Fruit fly (Drosophila melanogaster) whole organism, adult: Measurements from ENCODE around the gene amd.

Experiments used
- CG11617 ChIP-seq: fragments of 200-800 bp; sonication (Bioruptor generic); optimal IDR thresholded peaks from 2 replicates; lab custom pipeline; 2017; ENCODE audit warnings: mild to moderate bottlenecking, missing biosample characterization, missing genetic modification reagents, missing genetic modification characterization
- CG12768 ChIP-seq: fragments of 200-800 bp; sonication (Bioruptor generic); optimal IDR thresholded peaks from 2 replicates; lab custom pipeline; 2017; ENCODE audit warnings: missing biosample characterization, missing genetic modification characterization, mild to moderate bottlenecking, moderate library complexity, missing genetic modification reagents
- CG14711 ChIP-seq: fragments of 200-800 bp; sonication (Bioruptor generic); optimal IDR thresholded peaks from 2 replicates; lab custom pipeline; 2018; ENCODE audit warnings: missing biosample characterization, mild to moderate bottlenecking, missing genetic modification characterization, moderate library complexity
- CG1620 ChIP-seq: fragments of 200-800 bp; sonication (Bioruptor generic); optimal IDR thresholded peaks from 2 replicates; lab custom pipeline; 2016; ENCODE audit warnings: missing biosample characterization, missing genetic modification characterization
- CG33017 ChIP-seq: fragments of 200-800 bp; sonication (Bioruptor generic); optimal IDR thresholded peaks from 2 replicates; lab custom pipeline; 2018; ENCODE audit warnings: missing biosample characterization, mild to moderate bottlenecking, missing genetic modification characterization, moderate library complexity
- CG5204 ChIP-seq: fragments of 200-800 bp; sonication (Bioruptor generic); optimal IDR thresholded peaks from 2 replicates; lab custom pipeline; 2016; ENCODE audit warnings: missing biosample characterization, missing genetic modification characterization
- CG7045 ChIP-seq: fragments of 200-800 bp; sonication (Bioruptor generic); optimal IDR thresholded peaks from 2 replicates; lab custom pipeline; 2017; ENCODE audit warnings: missing biosample characterization, mild to moderate bottlenecking, missing genetic modification characterization
- CG7101 ChIP-seq: fragments of 200-800 bp; sonication (Bioruptor generic); optimal IDR thresholded peaks from 2 replicates; lab custom pipeline; 2018; ENCODE audit warnings: missing biosample characterization, mild to moderate bottlenecking, missing genetic modification characterization, moderate library complexity
- Clk ChIP-seq: fragments of 200-800 bp; sonication (Bioruptor generic); optimal IDR thresholded peaks from 2 replicates; lab custom pipeline; 2017; ENCODE audit warnings: missing biosample characterization, missing genetic modification characterization
- Crg-1 ChIP-seq: fragments of 200-800 bp; sonication (Bioruptor generic); optimal IDR thresholded peaks from 2 replicates; lab custom pipeline; 2016; ENCODE audit warnings: missing biosample characterization, missing genetic modification characterization
- Hr96 ChIP-seq: fragments of 200-800 bp; sonication (Bioruptor generic); optimal IDR thresholded peaks from 2 replicates; lab custom pipeline; 2016; ENCODE audit warnings: missing biosample characterization, missing genetic modification characterization
- Mnt ChIP-seq: fragments of 200-800 bp; sonication (Bioruptor generic); optimal IDR thresholded peaks from 2 replicates; lab custom pipeline; 2016; ENCODE audit warnings: missing biosample characterization, mild to moderate bottlenecking, missing genetic modification characterization
- bab1 ChIP-seq: fragments of 200-800 bp; sonication (Bioruptor generic); optimal IDR thresholded peaks from 3 replicates; lab custom pipeline; 2019; ENCODE audit warnings: missing biosample characterization, mild to moderate bottlenecking, missing genetic modification characterization, moderate library complexity
- cic ChIP-seq: fragments of 200-800 bp; sonication (Bioruptor generic); optimal IDR thresholded peaks from 2 replicates; lab custom pipeline; 2017; ENCODE audit warnings: missing biosample characterization, mild to moderate bottlenecking, missing genetic modification characterization, moderate library complexity
- cnc ChIP-seq, 2 experiments: fragments of >200 bp; optimal IDR thresholded peaks; 2 replicates each; lab custom pipeline; 2017
- kay ChIP-seq: fragments of 200-800 bp; sonication (Bioruptor generic); peaks from one replicate; lab custom pipeline; 2016; ENCODE audit warnings: missing biosample characterization, missing genetic modification characterization, borderline replicate concordance
- ovo ChIP-seq: fragments of 200-800 bp; sonication (Bioruptor generic); optimal IDR thresholded peaks from 2 replicates; lab custom pipeline; 2016; ENCODE audit warnings: missing biosample characterization, missing genetic modification characterization
- pad ChIP-seq: fragments of 200-800 bp; sonication (Bioruptor generic); optimal IDR thresholded peaks from 3 replicates; lab custom pipeline; 2017; ENCODE audit warnings: missing biosample characterization, missing genetic modification characterization, mild to moderate bottlenecking, moderate library complexity, missing genetic modification reagents
- tj ChIP-seq: fragments of 200-800 bp; sonication (Bioruptor generic); optimal IDR thresholded peaks from 3 replicates; lab custom pipeline; 2017; ENCODE audit warnings: missing biosample characterization, mild to moderate bottlenecking, missing genetic modification characterization, moderate library complexity
- toe ChIP-seq: fragments of 200-800 bp; sonication (Bioruptor generic); optimal IDR thresholded peaks from 2 replicates; lab custom pipeline; 2016; ENCODE audit warnings: missing biosample characterization, missing genetic modification characterization

Gene amd

DNA sequence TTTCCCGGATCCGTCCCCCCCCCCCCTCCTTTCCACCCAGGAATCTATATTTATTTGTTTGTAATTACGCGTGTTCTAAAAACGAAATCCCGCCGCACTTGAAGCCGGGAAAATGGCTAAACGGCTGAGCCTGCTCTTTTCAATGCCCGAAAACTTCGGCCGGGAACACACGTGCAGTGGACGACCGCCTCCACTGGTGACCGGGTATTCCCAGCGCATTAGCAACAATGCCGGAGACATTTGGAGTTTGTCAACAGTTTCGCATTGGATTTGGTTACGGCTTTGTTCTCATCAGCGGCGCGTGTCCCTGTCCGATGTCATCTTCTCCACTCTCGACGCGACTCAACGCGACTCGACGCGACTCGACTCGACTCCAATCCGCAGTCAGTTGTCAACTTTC lies 5.6 kb upstream of the amd start:
- TF ChIP-seq CG11617 (GFP tag; lab: Kevin White, UChicago) = no peak
- no peak for TF ChIP-seq kay
- no peak for TF ChIP-seq Clk (GFP tag; lab: Kevin White, UChicago)
- no peak for TF ChIP-seq toe

DNA sequence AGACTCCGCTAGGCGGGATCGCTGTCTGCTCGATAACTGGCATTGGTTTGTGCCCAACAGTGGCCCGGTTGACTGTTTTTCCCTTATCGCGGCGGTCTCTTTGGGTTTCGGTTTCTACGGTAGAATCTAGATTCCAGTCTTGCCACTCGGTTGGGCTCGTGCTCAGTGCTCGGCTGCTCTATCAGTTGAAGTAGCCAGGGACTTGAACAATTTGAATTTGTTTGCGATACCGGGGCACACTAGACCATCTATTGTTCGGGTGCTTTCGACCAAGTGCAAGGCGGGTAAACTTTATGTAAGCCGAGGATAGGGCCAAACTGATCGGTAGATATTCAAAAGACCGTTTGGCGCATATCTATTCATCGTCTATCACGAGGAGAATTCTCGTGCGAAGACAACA lies 3.7 kb upstream of the amd start:
- no peak for TF ChIP-seq Crg-1 (GFP tag; lab: Kevin White, UChicago)
- no peak for TF ChIP-seq bab1 (GFP tag; lab: Kevin White, UChicago)
- no peak for TF ChIP-seq CG11617 (GFP tag; lab: Kevin White, UChicago)
- no peak for TF ChIP-seq Mnt (GFP tag; lab: Kevin White, UChicago)
- TF ChIP-seq Hr96 (GFP tag; lab: Kevin White, UChicago) = no peak
- TF ChIP-seq pad (GFP tag; lab: Kevin White, UChicago) = no peak
- TF ChIP-seq toe = no peak
- no peak for TF ChIP-seq CG5204 (GFP tag; lab: Kevin White, UChicago)
- no peak for TF ChIP-seq cic
- no peak for TF ChIP-seq CG14711 (tag; lab: Kevin White, UChicago)
- no peak for TF ChIP-seq CG1620
- TF ChIP-seq CG7045 (GFP tag; lab: Kevin White, UChicago) = no peak
- TF ChIP-seq cnc (optimal IDR thresholded peaks at IDR 0.05; lab: Kevin White, UChicago) = no peak
- no peak for TF ChIP-seq CG12768
- TF ChIP-seq CG7101 (tag; lab: Kevin White, UChicago) = no peak
- TF ChIP-seq Clk (GFP tag; lab: Kevin White, UChicago) = no peak

DNA sequence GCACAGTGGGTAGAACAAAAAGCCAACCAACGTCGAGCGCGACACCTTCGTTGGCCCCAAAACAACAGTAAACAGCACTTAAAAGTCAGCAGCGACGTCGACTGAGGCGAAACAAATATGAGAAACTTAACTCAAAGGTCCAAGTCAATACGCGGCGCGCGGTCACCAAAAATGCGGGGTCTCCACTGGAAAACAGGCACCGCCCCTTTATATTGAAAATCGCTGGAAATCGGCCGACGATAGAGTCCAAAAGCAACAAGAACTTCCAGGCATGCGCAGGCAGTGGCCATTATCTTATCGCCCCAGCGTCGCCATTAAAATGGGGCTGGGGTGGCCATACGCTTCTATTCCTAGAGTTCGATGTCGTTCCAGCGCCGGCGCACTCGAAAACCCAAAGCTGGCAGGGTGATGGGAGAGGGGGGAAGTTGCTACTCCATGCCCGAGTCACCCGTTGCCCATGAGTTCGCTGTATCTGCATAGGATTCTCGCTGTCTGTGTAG lies 1.5 kb upstream of the amd start, which contains the start of gene Lim3:
Gene Lim3 (minus strand): TSS at position 51 of the 500 bp plus-strand sequence.
- TF ChIP-seq pad (GFP tag; lab: Kevin White, UChicago) (peak; percentile 46), Crg-1 (GFP tag; lab: Kevin White, UChicago) (no peak)

DNA sequence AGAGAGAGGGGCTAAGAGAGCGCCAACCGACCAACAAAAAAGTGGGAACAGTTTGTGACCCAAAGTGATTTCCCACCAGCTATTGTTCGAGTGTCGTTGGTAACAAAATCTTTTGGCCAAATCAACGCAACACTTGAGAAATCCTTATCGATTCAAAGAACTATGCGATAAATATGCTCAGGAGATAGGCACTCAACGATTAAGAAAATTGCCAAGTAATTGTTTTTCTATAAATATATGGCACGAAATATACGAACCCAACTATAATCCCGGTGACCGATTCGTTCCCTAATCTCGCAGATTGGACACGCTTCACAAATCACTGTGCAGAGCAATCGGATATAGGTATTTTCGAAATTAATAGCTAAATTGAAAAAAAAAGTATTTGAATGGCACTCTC lies 1.2 kb downstream of the amd start:
- TF ChIP-seq CG7045 (GFP tag; lab: Kevin White, UChicago) (no peak), cnc (optimal IDR thresholded peaks at IDR 0.05; lab: Kevin White, UChicago) (no peak), CG14711 (tag; lab: Kevin White, UChicago) (no peak), CG11617 (GFP tag; lab: Kevin White, UChicago) (no peak), Hr96 (GFP tag; lab: Kevin White, UChicago) (no peak), cic (no peak), Mnt (GFP tag; lab: Kevin White, UChicago) (no peak), CG7101 (tag; lab: Kevin White, UChicago) (no peak), kay (no peak), toe (no peak), CG33017 (tag; lab: Kevin White, UChicago) (no peak), Crg-1 (GFP tag; lab: Kevin White, UChicago) (no peak), CG1620 (no peak), bab1 (GFP tag; lab: Kevin White, UChicago) (no peak)

DNA sequence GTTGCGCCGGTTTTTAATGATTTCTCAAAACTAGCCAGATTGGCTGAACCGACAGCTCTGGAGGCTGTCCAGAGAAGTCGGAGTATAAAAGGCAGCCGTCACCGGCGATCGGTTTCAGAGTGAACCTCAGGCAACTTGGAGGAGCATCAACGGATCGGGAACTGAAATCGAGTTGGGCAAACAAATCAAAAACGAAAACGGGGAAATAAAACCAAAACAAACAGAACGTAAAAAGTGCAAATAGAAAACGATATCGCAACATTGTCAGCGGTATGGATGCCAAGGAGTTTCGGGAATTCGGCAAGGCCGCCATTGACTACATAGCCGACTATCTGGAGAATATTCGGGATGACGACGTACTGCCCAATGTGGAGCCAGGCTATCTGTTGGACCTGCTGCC lies 1.8 kb downstream of the amd start:
- TF ChIP-seq bab1 (GFP tag; lab: Kevin White, UChicago) (no peak), CG5204 (GFP tag; lab: Kevin White, UChicago) (no peak), CG11617 (GFP tag; lab: Kevin White, UChicago) (no peak), cic (no peak), CG7045 (GFP tag; lab: Kevin White, UChicago) (no peak), cnc (optimal IDR thresholded peaks at IDR 0.05; lab: Kevin White, UChicago) (no peak), kay (no peak), CG1620 (no peak), CG7101 (tag; lab: Kevin White, UChicago) (no peak), CG33017 (tag; lab: Kevin White, UChicago) (no peak), Clk (GFP tag; lab: Kevin White, UChicago) (no peak), CG14711 (tag; lab: Kevin White, UChicago) (no peak), Crg-1 (GFP tag; lab: Kevin White, UChicago) (no peak), CG12768 (no peak), ovo (GFP tag; lab: Kevin White, UChicago) (no peak)

DNA sequence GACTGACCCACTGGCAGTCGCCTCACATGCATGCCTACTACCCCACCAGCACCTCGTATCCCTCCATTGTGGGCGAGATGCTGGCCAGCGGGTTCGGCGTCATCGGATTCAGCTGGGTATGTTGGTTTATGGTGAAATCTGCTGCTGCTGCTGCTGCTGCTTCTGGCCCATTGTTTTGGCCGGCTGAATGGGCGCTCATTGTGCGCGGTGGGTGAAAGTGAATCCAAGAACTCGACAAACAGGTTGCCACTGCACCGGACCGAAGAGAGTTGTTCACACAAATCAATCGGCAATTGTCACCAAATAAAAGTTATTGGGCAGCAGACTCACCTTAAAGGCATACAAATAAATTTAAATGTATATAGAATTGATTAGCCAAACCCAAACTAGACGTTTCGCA lies 2.2 kb downstream of the amd start:
- TF ChIP-seq CG12768 (no peak), tj (no peak)

DNA sequence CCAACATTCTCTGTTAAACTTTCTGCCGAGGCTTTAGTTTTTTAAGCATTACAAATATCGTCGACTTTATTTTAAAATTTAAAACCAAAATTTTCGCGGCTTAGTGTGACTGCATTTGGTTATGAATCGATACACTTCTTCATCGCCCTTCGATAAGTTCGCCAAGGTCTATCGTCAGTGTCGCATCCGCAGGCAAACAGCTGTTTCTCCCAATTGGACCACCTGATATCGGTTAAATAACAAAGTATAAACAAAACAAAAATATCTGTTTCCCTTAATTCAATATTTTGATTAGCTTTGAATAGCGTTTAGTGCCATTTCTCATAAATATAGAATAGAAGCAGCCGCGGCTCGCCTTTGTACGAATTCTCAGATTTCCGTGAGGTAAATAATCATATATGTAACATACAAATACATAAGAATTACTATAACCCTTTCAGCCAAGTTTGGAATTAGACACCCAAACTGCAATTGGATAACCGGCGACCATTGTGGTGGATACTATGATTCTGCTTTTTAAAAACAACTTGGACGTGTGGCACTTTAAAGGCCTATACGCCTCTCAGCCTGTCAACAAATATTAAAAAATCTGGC lies 4.3 kb downstream of the amd start, which contains the start of gene CG10561:
Gene CG10561 (plus strand): TSS at position 219 of the 594 bp plus-strand sequence.
- peak; percentile 70 for TF ChIP-seq bab1 (GFP tag; lab: Kevin White, UChicago)
- TF ChIP-seq kay = no peak
- TF ChIP-seq CG7045 (GFP tag; lab: Kevin White, UChicago) = no peak
